Fruit fly (Drosophila melanogaster) whole organism, adult: ENCODE measurements around the gene CG6126.

Experiments
- CG11617 ChIP-seq: fragments of 200-800 bp; sonication (Bioruptor generic); optimal IDR thresholded peaks from 2 replicates; lab custom pipeline; 2017; ENCODE audit warnings: mild to moderate bottlenecking, missing biosample characterization, missing genetic modification reagents, missing genetic modification characterization
- CG12768 ChIP-seq: fragments of 200-800 bp; sonication (Bioruptor generic); optimal IDR thresholded peaks from 2 replicates; lab custom pipeline; 2017; ENCODE audit warnings: missing biosample characterization, missing genetic modification characterization, mild to moderate bottlenecking, moderate library complexity, missing genetic modification reagents
- CG14711 ChIP-seq: fragments of 200-800 bp; sonication (Bioruptor generic); optimal IDR thresholded peaks from 2 replicates; lab custom pipeline; 2018; ENCODE audit warnings: missing biosample characterization, mild to moderate bottlenecking, missing genetic modification characterization, moderate library complexity
- CG1620 ChIP-seq: fragments of 200-800 bp; sonication (Bioruptor generic); optimal IDR thresholded peaks from 2 replicates; lab custom pipeline; 2016; ENCODE audit warnings: missing biosample characterization, missing genetic modification characterization
- CG33017 ChIP-seq: fragments of 200-800 bp; sonication (Bioruptor generic); optimal IDR thresholded peaks from 2 replicates; lab custom pipeline; 2018; ENCODE audit warnings: missing biosample characterization, mild to moderate bottlenecking, missing genetic modification characterization, moderate library complexity
- CG5204 ChIP-seq: fragments of 200-800 bp; sonication (Bioruptor generic); optimal IDR thresholded peaks from 2 replicates; lab custom pipeline; 2016; ENCODE audit warnings: missing biosample characterization, missing genetic modification characterization
- CG7045 ChIP-seq: fragments of 200-800 bp; sonication (Bioruptor generic); optimal IDR thresholded peaks from 2 replicates; lab custom pipeline; 2017; ENCODE audit warnings: missing biosample characterization, mild to moderate bottlenecking, missing genetic modification characterization
- CG7101 ChIP-seq: fragments of 200-800 bp; sonication (Bioruptor generic); optimal IDR thresholded peaks from 2 replicates; lab custom pipeline; 2018; ENCODE audit warnings: missing biosample characterization, mild to moderate bottlenecking, missing genetic modification characterization, moderate library complexity
- Clk ChIP-seq: fragments of 200-800 bp; sonication (Bioruptor generic); optimal IDR thresholded peaks from 2 replicates; lab custom pipeline; 2017; ENCODE audit warnings: missing biosample characterization, missing genetic modification characterization
- Crg-1 ChIP-seq: fragments of 200-800 bp; sonication (Bioruptor generic); optimal IDR thresholded peaks from 2 replicates; lab custom pipeline; 2016; ENCODE audit warnings: missing biosample characterization, missing genetic modification characterization
- Hr96 ChIP-seq: fragments of 200-800 bp; sonication (Bioruptor generic); optimal IDR thresholded peaks from 2 replicates; lab custom pipeline; 2016; ENCODE audit warnings: missing biosample characterization, missing genetic modification characterization
- Mnt ChIP-seq: fragments of 200-800 bp; sonication (Bioruptor generic); optimal IDR thresholded peaks from 2 replicates; lab custom pipeline; 2016; ENCODE audit warnings: missing biosample characterization, mild to moderate bottlenecking, missing genetic modification characterization
- bab1 ChIP-seq: fragments of 200-800 bp; sonication (Bioruptor generic); optimal IDR thresholded peaks from 3 replicates; lab custom pipeline; 2019; ENCODE audit warnings: missing biosample characterization, mild to moderate bottlenecking, missing genetic modification characterization, moderate library complexity
- cic ChIP-seq: fragments of 200-800 bp; sonication (Bioruptor generic); optimal IDR thresholded peaks from 2 replicates; lab custom pipeline; 2017; ENCODE audit warnings: missing biosample characterization, mild to moderate bottlenecking, missing genetic modification characterization, moderate library complexity
- cnc ChIP-seq, 2 experiments: fragments of >200 bp; optimal IDR thresholded peaks; 2 replicates each; lab custom pipeline; 2017
- kay ChIP-seq: fragments of 200-800 bp; sonication (Bioruptor generic); peaks from one replicate; lab custom pipeline; 2016; ENCODE audit warnings: missing biosample characterization, missing genetic modification characterization, borderline replicate concordance
- ovo ChIP-seq: fragments of 200-800 bp; sonication (Bioruptor generic); optimal IDR thresholded peaks from 2 replicates; lab custom pipeline; 2016; ENCODE audit warnings: missing biosample characterization, missing genetic modification characterization
- pad ChIP-seq: fragments of 200-800 bp; sonication (Bioruptor generic); optimal IDR thresholded peaks from 3 replicates; lab custom pipeline; 2017; ENCODE audit warnings: missing biosample characterization, missing genetic modification characterization, mild to moderate bottlenecking, moderate library complexity, missing genetic modification reagents
- tj ChIP-seq: fragments of 200-800 bp; sonication (Bioruptor generic); optimal IDR thresholded peaks from 3 replicates; lab custom pipeline; 2017; ENCODE audit warnings: missing biosample characterization, mild to moderate bottlenecking, missing genetic modification characterization, moderate library complexity
- toe ChIP-seq: fragments of 200-800 bp; sonication (Bioruptor generic); optimal IDR thresholded peaks from 2 replicates; lab custom pipeline; 2016; ENCODE audit warnings: missing biosample characterization, missing genetic modification characterization

Gene CG6126

dm6 chr3R:16148712-16149111 is 54.2 kb downstream of the CG6126 start:
- TF ChIP-seq Clk = no peak
- no peak for TF ChIP-seq ovo (GFP tag; lab: Kevin White, UChicago)
- no peak for TF ChIP-seq cic
- TF ChIP-seq CG12768 (GFP tag; lab: Kevin White, UChicago) = no peak
- TF ChIP-seq CG5204 = no peak
- no peak for TF ChIP-seq CG33017 (tag; lab: Kevin White, UChicago)
- no peak for TF ChIP-seq bab1 (GFP tag; lab: Kevin White, UChicago)
- TF ChIP-seq pad (GFP tag; lab: Kevin White, UChicago) = no peak
- no peak for TF ChIP-seq Hr96 (GFP tag; lab: Kevin White, UChicago)
- no peak for TF ChIP-seq toe (GFP tag; lab: Kevin White, UChicago)
- TF ChIP-seq Mnt (GFP tag; lab: Kevin White, UChicago) = no peak
- no peak for TF ChIP-seq kay (GFP tag; lab: Kevin White, UChicago)
- TF ChIP-seq cnc (optimal IDR thresholded peaks at IDR 0.05; lab: Kevin White, UChicago) = no peak
- no peak for TF ChIP-seq tj (GFP tag; lab: Kevin White, UChicago)
- no peak for TF ChIP-seq CG1620 (GFP tag; lab: Kevin White, UChicago)
- no peak for TF ChIP-seq CG7045
- TF ChIP-seq CG11617 (GFP tag; lab: Kevin White, UChicago) = no peak
- TF ChIP-seq Crg-1 (GFP tag; lab: Kevin White, UChicago) = no peak
- no peak for TF ChIP-seq CG14711 (tag; lab: Kevin White, UChicago)
- no peak for TF ChIP-seq CG7101 (tag; lab: Kevin White, UChicago)
